Worm (Caenorhabditis elegans): ENCODE data around the gene zyg-9.

- TF ChIP-seq ztf-29 (GFP tag; IDR thresholded peaks at IDR 0.05) (no peak), tab-1 (GFP tag; IDR thresholded peaks at IDR 0.05) (no peak), klf-2 (GFP tag; conservative IDR thresholded peaks at IDR 0.05) (no peak), ref-1 (GFP tag; conservative IDR thresholded peaks at IDR 0.05) (no peak), cog-1 (tag; optimal IDR thresholded peaks at IDR 0.05) (no peak), T22C8.4 (GFP tag; IDR thresholded peaks at IDR 0.05) (no peak), med-1 (GFP tag; optimal IDR thresholded peaks at IDR 0.05; ENCODE audit: insufficient read depth) (no peak), flt-1 (GFP tag; IDR thresholded peaks at IDR 0.05) (no peak), ztf-23 (GFP tag; IDR thresholded peaks at IDR 0.05) (no peak)
Observed at ce11 chrII:8508956-8509355, 51.3 kb downstream of the zyg-9 start, which contains the start of gene T13H5.1.
